Worm (Caenorhabditis elegans) whole organism, L4 larva: Measurements from ENCODE around the gene srx-105.

ENCODE experiments used
- madf-9 ChIP-seq: fragments of 200-800 bp; sonication (Bioruptor generic); conservative IDR thresholded peaks from 2 replicates; pipeline ENCODE4 v1.3.6; 2022; ENCODE audit warnings: missing genetic modification reagents, missing genetic modification characterization, missing compliant biosample characterization
- nhr-237 ChIP-seq: sonication (generic microtip); optimal IDR thresholded peaks from 2 replicates; lab custom pipeline; 2017; ENCODE audit warnings: missing biosample characterization, missing genetic modification characterization

ce11 chrII:3699591-3699990, 1.6 kb downstream of the srx-105 start, which contains the start of gene srx-104:
- TF ChIP-seq nhr-237 (tag; lab: Kevin White, UChicago) (no peak), madf-9 (GFP tag; lab: Robert Waterston, UW) (no peak)
